Fruit fly (Drosophila melanogaster) whole organism, pupa: Measurements from ENCODE around the gene CG14644.

ENCODE experiments used
- CG8159 ChIP-seq: fragments of 200-800 bp; sonication (Bioruptor generic); optimal IDR thresholded peaks from 3 replicates; lab custom pipeline; 2018; ENCODE audit warnings: missing biosample characterization, mild to moderate bottlenecking, missing genetic modification characterization, moderate library complexity
- Snoo ChIP-seq: fragments of 200-800 bp; sonication (Bioruptor generic); optimal IDR thresholded peaks from 3 replicates; lab custom pipeline; 2017; ENCODE audit warnings: missing biosample characterization, mild to moderate bottlenecking, missing genetic modification characterization, inconsistent platforms
- fd96Ca ChIP-seq: fragments of 200-800 bp; sonication (Bioruptor generic); IDR thresholded peaks from 3 replicates; pipeline ENCODE4 v1.3.6; 2022; ENCODE audit warnings: missing biosample characterization, missing genetic modification characterization
- rn ChIP-seq: fragments of 200-800 bp; sonication (Bioruptor generic); IDR thresholded peaks from 2 replicates; pipeline ENCODE4 v1.3.6; 2022; ENCODE audit warnings: missing biosample characterization, missing genetic modification characterization

- TF ChIP-seq Snoo (tag; lab: Kevin White, UChicago) (no peak), fd96Ca (GFP tag; lab: Robert Waterston, UW) (no peak), rn (no peak), CG8159 (no peak)
Measured at dm6 chr3R:4282207-4282606, 29.4 kb upstream of the CG14644 start.
